Worm (Caenorhabditis elegans) whole organism, young adult: ENCODE data around the gene ensh-1.

Source experiments
- B0019.2 ChIP-seq: fragments of 200-800 bp; sonication (Bioruptor generic); conservative IDR thresholded peaks from 2 replicates; pipeline ENCODE4 v1.3.6; 2022; ENCODE audit warnings: missing genetic modification reagents, missing genetic modification characterization, missing compliant biosample characterization
- B0261.1 ChIP-seq: sonication (generic microtip); optimal IDR thresholded peaks from 2 replicates; lab custom pipeline; 2016; ENCODE audit warnings: mild to moderate bottlenecking, missing genetic modification characterization, moderate library complexity, missing compliant biosample characterization
- B0336.3 ChIP-seq: fragments of 200-800 bp; sonication (Bioruptor generic); IDR thresholded peaks from 2 replicates; pipeline ENCODE4 v1.3.6; 2022; ENCODE audit warnings: missing genetic modification characterization, missing compliant biosample characterization
- D2030.7 ChIP-seq: fragments of 200-800 bp; sonication (Bioruptor generic); IDR thresholded peaks from 2 replicates; pipeline ENCODE4 v1.3.6; 2022; ENCODE audit warnings: missing genetic modification reagents, missing genetic modification characterization, missing compliant biosample characterization
- F23B12.7 ChIP-seq: sonication (generic microtip); optimal IDR thresholded peaks from 2 replicates; lab custom pipeline; 2017; ENCODE audit warnings: missing genetic modification characterization, mild to moderate bottlenecking, missing compliant biosample characterization, antibody characterized with exemption, moderate library complexity; ENCODE audit not compliant: insufficient read depth
- F39B2.1 ChIP-seq: fragments of 200-800 bp; sonication (Bioruptor generic); IDR thresholded peaks from 2 replicates; pipeline ENCODE4 v1.3.6; 2022; ENCODE audit warnings: missing genetic modification reagents, missing genetic modification characterization, missing compliant biosample characterization
- F49E8.2 ChIP-seq: sonication (generic microtip); optimal IDR thresholded peaks from 3 replicates; lab custom pipeline; 2017; ENCODE audit warnings: missing genetic modification characterization, mild to moderate bottlenecking, missing compliant biosample characterization, antibody characterized with exemption, moderate library complexity; ENCODE audit not compliant: insufficient read depth
- F55B11.4 ChIP-seq: sonication (generic microtip); optimal IDR thresholded peaks from 2 replicates; lab custom pipeline; 2016; ENCODE audit warnings: missing compliant biosample characterization, missing genetic modification characterization, borderline replicate concordance; ENCODE audit not compliant: insufficient read depth
- F57C9.4 ChIP-seq: sonication (generic microtip); optimal IDR thresholded peaks from 2 replicates; lab custom pipeline; 2017; ENCODE audit warnings: mild to moderate bottlenecking, missing genetic modification characterization, missing compliant biosample characterization
- K12H6.12 ChIP-seq: fragments of 200-800 bp; sonication (Bioruptor generic); optimal IDR thresholded peaks from 2 replicates; lab custom pipeline; 2018; ENCODE audit warnings: mild to moderate bottlenecking, missing genetic modification characterization, missing compliant biosample characterization
- Y53F4B.3 ChIP-seq: fragments of 200-800 bp; sonication (Bioruptor generic); IDR thresholded peaks from 2 replicates; pipeline ENCODE4 v1.3.6; 2022; ENCODE audit warnings: missing genetic modification reagents, missing genetic modification characterization, missing compliant biosample characterization
- Y67H2A.10 ChIP-seq: fragments of 200-800 bp; sonication (Bioruptor generic); conservative IDR thresholded peaks from 2 replicates; pipeline ENCODE4 v1.3.6; 2022; ENCODE audit warnings: missing genetic modification reagents, missing genetic modification characterization, missing compliant biosample characterization
- ama-1 ChIP-seq, 3 experiments: fragments of 150-350 bp in 1 of 3; sonication (generic microtip) in 2 of 3; optimal IDR thresholded peaks; 2 replicates each; lab custom pipeline; 2014 to 2018; ENCODE audit warnings: missing biosample characterization in 2 of 3, missing genetic modification characterization in 2 of 3, missing genetic modification reagents in 2 of 3
- atf-7 ChIP-seq: sonication (generic microtip); optimal IDR thresholded peaks from 2 replicates; lab custom pipeline; 2017; ENCODE audit warnings: mild to moderate bottlenecking, missing genetic modification characterization, missing compliant biosample characterization
- ceh-40 ChIP-seq: fragments of 200-800 bp; sonication (Bioruptor generic); IDR thresholded peaks from 2 replicates; pipeline ENCODE4 v1.3.6; 2022; ENCODE audit warnings: missing genetic modification characterization, missing compliant biosample characterization
- die-1 ChIP-seq: sonication (generic microtip); optimal IDR thresholded peaks from 2 replicates; lab custom pipeline; 2016; ENCODE audit warnings: missing genotype, mild to moderate bottlenecking, missing genetic modification characterization, missing compliant biosample characterization
- dox-1 ChIP-seq: fragments of 200-800 bp; sonication (Bioruptor generic); IDR thresholded peaks from 2 replicates; pipeline ENCODE4 v1.3.6; 2022; ENCODE audit warnings: missing genetic modification reagents, missing genetic modification characterization, missing compliant biosample characterization
- dpff-1 ChIP-seq: sonication (generic microtip); optimal IDR thresholded peaks from 2 replicates; lab custom pipeline; 2017; ENCODE audit warnings: mild to moderate bottlenecking, missing genetic modification characterization, missing compliant biosample characterization
- egl-44 ChIP-seq: fragments of 200-800 bp; sonication (Bioruptor generic); IDR thresholded peaks from 2 replicates; pipeline ENCODE4 v1.3.6; 2022; ENCODE audit warnings: missing genetic modification reagents, missing genetic modification characterization, missing compliant biosample characterization
- egrh-3 ChIP-seq: fragments of 200-800 bp; sonication (Bioruptor generic); IDR thresholded peaks from 2 replicates; pipeline ENCODE4 v1.3.6; 2022; ENCODE audit warnings: missing genetic modification reagents, missing genetic modification characterization, missing compliant biosample characterization
- ekl-4 ChIP-seq: fragments of 200-800 bp; sonication (Bioruptor generic); IDR thresholded peaks from 2 replicates; pipeline ENCODE4 v1.3.6; 2022; ENCODE audit warnings: missing genetic modification reagents, missing genetic modification characterization, missing compliant biosample characterization
- fkh-3 ChIP-seq: sonication (generic microtip); optimal IDR thresholded peaks from 2 replicates; lab custom pipeline; 2016; ENCODE audit warnings: mild to moderate bottlenecking, missing genetic modification characterization, missing compliant biosample characterization
- him-1 ChIP-seq: sonication (generic microtip); optimal IDR thresholded peaks from 2 replicates; lab custom pipeline; 2016; ENCODE audit warnings: missing genotype, missing genetic modification reagents, missing genetic modification characterization, missing compliant biosample characterization
- hlh-12 ChIP-seq: sonication (generic microtip); optimal IDR thresholded peaks from 2 replicates; lab custom pipeline; 2016; ENCODE audit warnings: missing genetic modification characterization, missing compliant biosample characterization
- hlh-26 ChIP-seq: fragments of 200-800 bp; sonication (Bioruptor generic); conservative IDR thresholded peaks from 2 replicates; pipeline ENCODE4 v1.3.6; 2022; ENCODE audit warnings: missing genetic modification reagents, missing genetic modification characterization, missing compliant biosample characterization
- hmg-20 ChIP-seq: fragments of 200-800 bp; sonication (Bioruptor generic); IDR thresholded peaks from 2 replicates; pipeline ENCODE4 v1.3.6; 2022; ENCODE audit warnings: missing genetic modification reagents, missing genetic modification characterization, missing compliant biosample characterization
- hsf-1 ChIP-seq: fragments of 200-800 bp; sonication (Bioruptor generic); IDR thresholded peaks from 2 replicates; pipeline ENCODE4 v1.3.6; 2022; ENCODE audit warnings: missing genetic modification reagents, missing genetic modification characterization, missing compliant biosample characterization
- let-526 ChIP-seq: fragments of 200-800 bp; sonication (Bioruptor generic); IDR thresholded peaks from 2 replicates; pipeline ENCODE4 v1.3.6; 2022; ENCODE audit warnings: missing genetic modification reagents, missing genetic modification characterization, missing compliant biosample characterization
- lin-40 ChIP-seq: sonication (generic microtip); optimal IDR thresholded peaks from 2 replicates; lab custom pipeline; 2016; ENCODE audit warnings: missing genetic modification characterization, mild to moderate bottlenecking, missing compliant biosample characterization, missing genotype, missing genetic modification reagents
- lin-54 ChIP-seq: fragments of 200-800 bp; sonication (Bioruptor generic); optimal IDR thresholded peaks from 2 replicates; lab custom pipeline; 2018; ENCODE audit warnings: mild to moderate bottlenecking, missing genetic modification characterization, missing compliant biosample characterization
- madf-3 ChIP-seq: fragments of 200-800 bp; sonication (Bioruptor generic); IDR thresholded peaks from 2 replicates; pipeline ENCODE4 v1.3.6; 2022; ENCODE audit warnings: missing genetic modification reagents, missing genetic modification characterization, missing compliant biosample characterization
- mes-4 ChIP-seq: sonication (generic microtip); optimal IDR thresholded peaks from 2 replicates; lab custom pipeline; 2016; ENCODE audit warnings: missing genotype, missing genetic modification characterization, missing compliant biosample characterization
- nhr-179 ChIP-seq: sonication (generic microtip); optimal IDR thresholded peaks from 2 replicates; lab custom pipeline; 2016; ENCODE audit warnings: mild to moderate bottlenecking, missing genetic modification characterization, missing compliant biosample characterization
- nhr-90 ChIP-seq: sonication (generic microtip); optimal IDR thresholded peaks from 2 replicates; lab custom pipeline; 2016; ENCODE audit warnings: missing genotype, mild to moderate bottlenecking, missing genetic modification characterization, missing compliant biosample characterization
- pha-4 ChIP-seq: fragments of 150-350 bp; sonication (generic microtip); optimal IDR thresholded peaks from 2 replicates; lab custom pipeline; 2014; ENCODE audit warnings: missing biosample characterization, missing genetic modification reagents, missing genetic modification characterization
- rec-8 ChIP-seq, 2 experiments: sonication (generic microtip); optimal IDR thresholded peaks; 2 replicates each; lab custom pipeline; 2016; ENCODE audit warnings: mild to moderate bottlenecking in 2 of 2, missing genetic modification characterization in 2 of 2, missing genetic modification reagents in 2 of 2, missing genotype in 2 of 2, missing biosample characterization in 1 of 2, missing compliant biosample characterization in 1 of 2, moderate library complexity in 1 of 2
- repo-1 ChIP-seq: sonication (generic microtip); optimal IDR thresholded peaks from 2 replicates; lab custom pipeline; 2017; ENCODE audit warnings: mild to moderate bottlenecking, missing genetic modification characterization, missing compliant biosample characterization
- tbx-9 ChIP-seq: sonication (generic microtip); optimal IDR thresholded peaks from 2 replicates; lab custom pipeline; 2016; ENCODE audit warnings: borderline replicate concordance, missing genetic modification characterization, inconsistent platforms, missing compliant biosample characterization
- tlf-1 ChIP-seq: fragments of 200-800 bp; sonication (Bioruptor generic); optimal IDR thresholded peaks from 2 replicates; lab custom pipeline; 2018; ENCODE audit warnings: mild to moderate bottlenecking, missing genetic modification characterization, missing compliant biosample characterization
- zim-3 ChIP-seq: sonication (generic microtip); optimal IDR thresholded peaks from 2 replicates; lab custom pipeline; 2017; ENCODE audit warnings: mild to moderate bottlenecking, missing genetic modification characterization, moderate library complexity, missing compliant biosample characterization
- ztf-25 ChIP-seq: fragments of 200-800 bp; sonication (Bioruptor generic); IDR thresholded peaks from 2 replicates; pipeline ENCODE4 v1.3.6; 2022; ENCODE audit warnings: missing genetic modification reagents, missing genetic modification characterization, missing compliant biosample characterization
- ztf-26 ChIP-seq: sonication (generic microtip); optimal IDR thresholded peaks from 2 replicates; lab custom pipeline; 2017; ENCODE audit warnings: missing genetic modification characterization, missing compliant biosample characterization
- ztf-28 ChIP-seq: fragments of 200-800 bp; sonication (Bioruptor generic); IDR thresholded peaks from 2 replicates; pipeline ENCODE4 v1.3.6; 2022; ENCODE audit warnings: missing genetic modification reagents, missing genetic modification characterization, missing compliant biosample characterization

The ensh-1 gene

DNA sequence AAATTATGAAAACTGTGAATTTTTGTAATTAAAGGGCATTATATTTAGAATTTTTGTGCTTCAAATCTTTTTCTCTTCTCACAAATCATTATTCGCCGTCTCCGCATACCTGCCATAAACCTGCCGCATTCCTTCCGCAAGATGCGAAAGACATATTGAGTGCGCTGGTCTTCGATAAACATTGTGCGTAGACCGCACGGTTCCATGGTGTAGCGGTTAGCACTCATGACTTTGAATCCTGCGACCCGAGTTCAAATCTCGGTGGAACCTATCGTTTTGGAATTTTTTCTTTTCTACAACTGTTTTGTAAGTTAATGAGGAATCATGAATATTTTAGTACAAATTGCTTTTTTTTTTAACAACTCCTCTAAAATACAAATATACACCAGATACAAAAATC lies 20.3 kb downstream of the ensh-1 start (continued):
- TF ChIP-seq ztf-25 (GFP tag; lab: Robert Waterston, UW): peak; percentile 83; the same call in 1 of the 2 replicates
- no peak for TF ChIP-seq ama-1 (optimal IDR thresholded peaks at IDR 0.05; lab: Kevin White, UChicago)
- peak in 1 of 2 experiments; percentile 72 for TF ChIP-seq ama-1 (GFP tag; optimal IDR thresholded peaks at IDR 0.05; lab: Kevin White, UChicago)
- peak; percentile 50 for TF ChIP-seq D2030.7 (GFP tag; lab: Robert Waterston, UW)
- TF ChIP-seq egl-44 (GFP tag; lab: Robert Waterston, UW): peak; percentile 38; the same call in 1 of the 2 replicates

DNA sequence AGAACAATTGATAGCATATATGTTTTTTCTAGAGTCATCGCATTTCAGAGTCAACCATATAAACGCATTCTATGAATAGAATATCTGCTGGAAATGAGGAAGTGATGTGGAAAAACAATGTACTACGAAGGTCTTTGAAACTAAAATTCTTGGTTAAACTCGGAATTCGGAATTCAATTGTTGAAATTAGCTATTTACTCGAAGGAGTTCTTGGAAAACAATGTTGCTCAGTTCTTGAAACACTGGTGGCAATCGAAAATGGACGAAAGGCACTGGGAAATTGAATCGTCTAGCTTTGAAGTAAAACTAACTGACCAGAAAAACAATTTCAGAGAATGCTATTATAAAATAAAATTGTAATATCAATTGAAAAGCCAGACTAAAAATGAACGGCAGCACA lies 21.2 kb downstream of the ensh-1 start:
- no peak for TF ChIP-seq Y67H2A.10 (GFP tag; lab: Robert Waterston, UW)
- TF ChIP-seq mes-4 (tag; lab: Kevin White, UChicago): no peak

DNA sequence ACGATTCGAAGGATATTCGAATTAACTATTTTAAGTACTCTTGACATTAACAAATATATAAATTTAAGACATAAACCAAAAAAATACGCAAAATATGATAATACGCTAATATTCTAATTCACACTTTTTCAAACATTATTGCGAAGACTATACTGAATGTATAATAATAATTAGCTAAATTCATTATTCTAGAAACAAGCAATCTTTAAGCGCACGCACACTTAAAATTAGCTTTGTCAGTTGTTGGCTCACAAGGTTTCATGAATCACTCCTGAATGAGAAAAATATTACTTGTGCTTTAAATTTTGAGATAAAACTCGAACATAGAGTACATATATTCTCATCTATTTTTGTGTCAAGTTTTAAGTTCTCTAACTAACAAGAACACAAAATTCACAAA lies 21.7 kb downstream of the ensh-1 start:
- TF ChIP-seq B0019.2 (GFP tag; lab: Robert Waterston, UW) (no peak), ztf-28 (GFP tag; lab: Robert Waterston, UW) (no peak), egl-44 (GFP tag; lab: Robert Waterston, UW) (no peak), F57C9.4 (tag; lab: Kevin White, UChicago) (no peak), rec-8 (tag; optimal IDR thresholded peaks at IDR 0.05; lab: Kevin White, UChicago) (no peak), atf-7 (tag; lab: Kevin White, UChicago) (no peak), K12H6.12 (tag; lab: Kevin White, UChicago) (no peak), pha-4 (no peak), lin-54 (GFP tag; lab: Kevin White, UChicago) (no peak), die-1 (tag; lab: Kevin White, UChicago) (no peak), tbx-9 (no peak), ztf-26 (tag; lab: Kevin White, UChicago) (no peak), F23B12.7 (tag; lab: Kevin White, UChicago) (no peak), tlf-1 (GFP tag; lab: Kevin White, UChicago) (no peak), egrh-3 (GFP tag; lab: Robert Waterston, UW) (no peak), madf-3 (GFP tag; lab: Robert Waterston, UW) (no peak)

DNA sequence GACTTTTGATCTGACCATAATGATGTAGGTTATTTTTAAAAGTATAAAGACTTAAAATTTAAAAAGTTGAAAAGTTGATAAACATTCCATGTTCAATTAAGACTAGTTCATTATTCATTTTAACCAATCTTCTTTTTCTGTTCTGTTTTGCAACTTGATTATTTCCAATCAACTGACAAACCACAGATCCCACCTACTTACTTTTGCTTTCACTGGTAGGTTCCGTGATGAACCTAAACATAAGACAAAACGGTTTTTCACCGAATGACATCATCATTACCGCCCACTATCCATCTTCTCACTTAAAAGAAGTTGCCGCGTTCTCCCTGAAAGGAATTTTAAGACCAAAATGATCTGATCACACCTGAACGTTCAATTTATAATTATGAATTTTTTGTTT lies 24.5 kb downstream of the ensh-1 start:
- no peak for TF ChIP-seq let-526 (GFP tag; lab: Robert Waterston, UW)
- no peak for TF ChIP-seq repo-1 (tag; lab: Kevin White, UChicago)
- TF ChIP-seq F39B2.1 (GFP tag; lab: Robert Waterston, UW): no peak
- no peak for TF ChIP-seq hlh-26 (GFP tag; lab: Robert Waterston, UW)
- TF ChIP-seq egl-44 (GFP tag; lab: Robert Waterston, UW): no peak
- no peak for TF ChIP-seq lin-40 (tag; lab: Kevin White, UChicago)
- TF ChIP-seq fkh-3: no peak
- TF ChIP-seq zim-3 (tag; lab: Kevin White, UChicago): no peak
- no peak for TF ChIP-seq F49E8.2 (tag; lab: Kevin White, UChicago)

DNA sequence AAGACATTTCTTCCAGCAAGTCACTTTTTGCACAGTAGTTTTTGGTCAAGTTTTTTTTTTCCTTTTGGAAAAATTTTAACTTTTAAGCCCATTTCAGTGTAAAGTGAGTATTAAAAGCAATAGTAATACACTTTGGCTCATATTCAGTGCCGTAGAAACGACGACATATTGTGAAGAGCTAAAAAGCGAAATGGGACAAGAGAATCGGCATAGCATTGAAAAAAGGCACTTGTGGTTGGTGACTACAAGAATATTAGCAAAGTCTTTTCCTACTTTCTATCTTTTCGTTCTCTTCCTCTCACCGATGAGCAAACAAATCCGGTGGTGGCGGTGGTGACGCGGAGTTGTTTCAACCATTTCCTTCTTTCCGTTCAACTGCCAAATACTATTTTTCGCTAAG lies 25.7 kb downstream of the ensh-1 start, which contains the start of gene acs-22:
Gene acs-22 (plus strand): TSS at position 301 of the 400 bp plus-strand sequence.
- TF ChIP-seq ztf-26 (tag; lab: Kevin White, UChicago): no peak
- TF ChIP-seq F55B11.4 (tag; lab: Kevin White, UChicago): no peak
- TF ChIP-seq Y53F4B.3: no peak
- TF ChIP-seq ceh-40 (GFP tag; lab: Robert Waterston, UW): no peak
- no peak for TF ChIP-seq him-1 (tag; lab: Kevin White, UChicago)
- TF ChIP-seq nhr-179 (tag; lab: Kevin White, UChicago): no peak
- TF ChIP-seq dox-1 (GFP tag; lab: Robert Waterston, UW): no peak
- TF ChIP-seq B0336.3: no peak
- no peak for TF ChIP-seq nhr-90
- TF ChIP-seq dpff-1: no peak
- TF ChIP-seq tbx-9: no peak
- TF ChIP-seq ekl-4: no peak
- no peak for TF ChIP-seq hsf-1 (GFP tag; lab: Robert Waterston, UW)
- TF ChIP-seq egl-44 (GFP tag; lab: Robert Waterston, UW): no peak
- TF ChIP-seq B0261.1: no peak
- TF ChIP-seq hlh-12 (tag; lab: Kevin White, UChicago): no peak
- no peak for TF ChIP-seq hmg-20 (GFP tag; lab: Robert Waterston, UW)
